Fruit fly (Drosophila melanogaster) whole organism: ENCODE results near the gene MED28.

Experiments
- CG8478 ChIP-seq: fragments of >200 bp; optimal IDR thresholded peaks from 2 replicates; lab custom pipeline; 2018; ENCODE audit warnings: inconsistent platforms
- pan ChIP-seq: fragments of >200 bp; optimal IDR thresholded peaks from 2 replicates; lab custom pipeline; 2017
- psq ChIP-seq: fragments of >200 bp; optimal IDR thresholded peaks from 2 replicates; lab custom pipeline; 2017

DNA sequence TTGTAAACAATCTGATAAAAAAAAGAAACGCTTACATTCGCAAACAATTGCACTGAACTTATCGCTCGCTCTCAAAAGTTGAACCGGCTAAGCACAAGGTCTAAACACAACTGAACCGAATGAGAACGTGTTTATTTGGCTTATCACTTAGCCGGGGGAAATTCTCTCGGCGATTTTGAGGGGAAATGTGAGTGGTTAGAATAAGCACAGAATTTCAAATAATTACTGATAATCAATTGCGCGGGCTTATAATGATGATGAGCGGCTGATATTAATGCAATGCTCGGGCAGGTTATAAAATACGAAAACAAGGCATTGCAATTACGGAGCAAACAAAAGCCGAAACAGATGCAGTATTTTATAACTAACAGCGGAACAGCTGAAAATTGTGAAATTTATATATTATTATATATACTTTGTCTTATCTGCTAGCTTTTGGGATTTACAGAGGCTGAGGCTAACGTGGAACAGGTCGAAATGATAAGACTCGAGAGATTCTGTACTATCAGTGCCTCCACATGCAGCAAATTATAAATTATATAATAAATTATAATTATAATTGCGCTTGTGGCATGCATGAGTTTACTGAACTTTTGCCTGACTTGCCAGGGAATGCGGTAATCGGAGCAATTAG lies 38.3 kb upstream of the MED28 start:
- TF ChIP-seq CG8478 (lab: Kevin White, UChicago): no peak
- TF ChIP-seq pan (lab: Kevin White, UChicago): no peak
- no peak for TF ChIP-seq psq (lab: Kevin White, UChicago)
